Worm (Caenorhabditis elegans) whole organism, L4 larva: ENCODE results near the gene K06H7.8.

ENCODE experiments used
- D1046.2 ChIP-seq: fragments of 200-800 bp; sonication (Bioruptor generic); IDR thresholded peaks from 2 replicates; pipeline ENCODE4 v1.3.6; 2022; ENCODE audit warnings: missing genetic modification characterization, missing compliant biosample characterization
- T20F7.1 ChIP-seq: fragments of 200-800 bp; sonication (Bioruptor generic); optimal IDR thresholded peaks from 2 replicates; lab custom pipeline; 2018; ENCODE audit warnings: mild to moderate bottlenecking, missing genetic modification characterization, missing compliant biosample characterization
- Y48G9A.11 ChIP-seq: fragments of 200-800 bp; sonication (Bioruptor generic); IDR thresholded peaks from 2 replicates; pipeline ENCODE4 v1.3.6; 2022; ENCODE audit warnings: missing genetic modification reagents, missing genetic modification characterization, missing compliant biosample characterization
- Y5F2A.4 ChIP-seq: fragments of 200-800 bp; sonication (Bioruptor generic); optimal IDR thresholded peaks from 2 replicates; lab custom pipeline; 2018; ENCODE audit warnings: mild to moderate bottlenecking, missing genetic modification characterization, missing compliant biosample characterization
- Y75B8A.6 ChIP-seq: fragments of 200-800 bp; sonication (Bioruptor generic); IDR thresholded peaks from 2 replicates; pipeline ENCODE4 v1.3.6; 2022; ENCODE audit warnings: missing genetic modification reagents, missing genetic modification characterization, missing compliant biosample characterization
- ZK337.2 ChIP-seq: fragments of 200-800 bp; sonication (Bioruptor generic); IDR thresholded peaks from 2 replicates; pipeline ENCODE4 v1.3.6; 2022; ENCODE audit warnings: missing genetic modification reagents, missing genetic modification characterization, missing compliant biosample characterization
- attf-4 ChIP-seq: sonication (generic microtip); optimal IDR thresholded peaks from 3 replicates; lab custom pipeline; 2017; ENCODE audit warnings: missing biosample characterization, missing genetic modification characterization
- ceh-32 ChIP-seq: sonication (generic microtip); optimal IDR thresholded peaks from 2 replicates; lab custom pipeline; 2016; ENCODE audit warnings: mild to moderate bottlenecking, missing genetic modification characterization, missing compliant biosample characterization; ENCODE audit not compliant: poor library complexity
- ceh-82 ChIP-seq: sonication (generic microtip); optimal IDR thresholded peaks from 2 replicates; lab custom pipeline; 2017; ENCODE audit warnings: missing biosample characterization, missing genetic modification characterization
- ctbp-1 ChIP-seq: fragments of 200-800 bp; sonication (Bioruptor generic); IDR thresholded peaks from 2 replicates; pipeline ENCODE4 v1.3.6; 2022; ENCODE audit warnings: missing genetic modification reagents, missing genetic modification characterization, missing compliant biosample characterization
- daf-12 ChIP-seq: fragments of 150-350 bp; optimal IDR thresholded peaks from 2 replicates; lab custom pipeline; 2014; ENCODE audit warnings: missing biosample characterization, missing genetic modification reagents, missing genetic modification characterization
- daf-8 ChIP-seq: fragments of 200-800 bp; sonication (Bioruptor generic); IDR thresholded peaks from 2 replicates; pipeline ENCODE4 v1.3.6; 2022; ENCODE audit warnings: missing genetic modification characterization, missing compliant biosample characterization
- dmd-6 ChIP-seq: fragments of 200-800 bp; sonication (Bioruptor generic); IDR thresholded peaks from 2 replicates; pipeline ENCODE4 v1.3.6; 2022; ENCODE audit warnings: missing genetic modification reagents, missing genetic modification characterization, missing compliant biosample characterization
- dmd-8 ChIP-seq: fragments of 200-800 bp; sonication (Bioruptor generic); IDR thresholded peaks from 2 replicates; pipeline ENCODE4 v1.3.6; 2022; ENCODE audit warnings: missing genetic modification characterization, missing compliant biosample characterization
- dmd-9 ChIP-seq: fragments of 200-800 bp; sonication (Bioruptor generic); IDR thresholded peaks from 2 replicates; pipeline ENCODE4 v1.3.6; 2022; ENCODE audit warnings: missing genetic modification reagents, missing genetic modification characterization, missing compliant biosample characterization
- dpl-1 ChIP-seq: fragments of 150-350 bp; optimal IDR thresholded peaks from 2 replicates; lab custom pipeline; 2014; ENCODE audit warnings: missing biosample characterization, missing genetic modification reagents, missing genetic modification characterization
- dve-1 ChIP-seq: sonication (generic microtip); optimal IDR thresholded peaks from 2 replicates; lab custom pipeline; 2017; ENCODE audit warnings: antibody characterized with exemption, mild to moderate bottlenecking, missing genetic modification characterization, missing compliant biosample characterization; ENCODE audit not compliant: insufficient read depth
- fkh-10 ChIP-seq: fragments of 150-350 bp; optimal IDR thresholded peaks from 2 replicates; lab custom pipeline; 2014; ENCODE audit warnings: missing biosample characterization, missing genetic modification reagents, missing genetic modification characterization
- fos-1 ChIP-seq: fragments of 150-350 bp; optimal IDR thresholded peaks from 2 replicates; lab custom pipeline; 2014; ENCODE audit warnings: missing biosample characterization, missing genetic modification characterization
- gei-8 ChIP-seq: fragments of 200-800 bp; sonication (Bioruptor generic); optimal IDR thresholded peaks from 2 replicates; lab custom pipeline; 2018; ENCODE audit warnings: mild to moderate bottlenecking, missing genetic modification characterization, missing compliant biosample characterization
- hlh-30 ChIP-seq: sonication (generic microtip); optimal IDR thresholded peaks from 2 replicates; lab custom pipeline; 2017; ENCODE audit warnings: antibody characterized with exemption, mild to moderate bottlenecking, missing genetic modification characterization, missing compliant biosample characterization; ENCODE audit not compliant: insufficient read depth
- hmg-1.1 ChIP-seq: fragments of 200-800 bp; sonication (Bioruptor generic); IDR thresholded peaks from 2 replicates; pipeline ENCODE4 v1.3.6; 2022; ENCODE audit warnings: missing genetic modification reagents, missing genetic modification characterization, missing compliant biosample characterization
- jun-1 ChIP-seq: fragments of 150-350 bp; optimal IDR thresholded peaks from 2 replicates; lab custom pipeline; 2014; ENCODE audit warnings: missing biosample characterization, missing genetic modification reagents, missing genetic modification characterization
- lim-7 ChIP-seq: fragments of 200-800 bp; sonication (Bioruptor generic); IDR thresholded peaks from 2 replicates; pipeline ENCODE4 v1.3.6; 2022; ENCODE audit warnings: missing genetic modification characterization, missing compliant biosample characterization
- lin-15B ChIP-seq: fragments of 150-350 bp; sonication (generic microtip); optimal IDR thresholded peaks from 3 replicates; lab custom pipeline; 2014; ENCODE audit warnings: missing biosample characterization, missing genetic modification characterization
- lin-29 ChIP-seq: fragments of 200-800 bp; sonication (Bioruptor generic); IDR thresholded peaks from 2 replicates; pipeline ENCODE4 v1.3.6; 2022; ENCODE audit warnings: missing genetic modification reagents, missing genetic modification characterization, missing compliant biosample characterization
- lir-3 ChIP-seq: sonication (generic microtip); optimal IDR thresholded peaks from 2 replicates; lab custom pipeline; 2016; ENCODE audit warnings: mild to moderate bottlenecking, missing genetic modification characterization, missing compliant biosample characterization
- lsy-2 ChIP-seq, 2 experiments: fragments of 150-350 bp in 1 of 2; sonication (generic microtip) in 1 of 2; optimal IDR thresholded peaks; 2 replicates each; lab custom pipeline; 2014 to 2017; ENCODE audit warnings: missing biosample characterization in 2 of 2, missing genetic modification characterization in 2 of 2
- mdt-29 ChIP-seq: fragments of 200-800 bp; sonication (Bioruptor generic); IDR thresholded peaks from 2 replicates; pipeline ENCODE4 v1.3.6; 2022; ENCODE audit warnings: missing genetic modification reagents, missing genetic modification characterization, missing compliant biosample characterization
- mep-1 ChIP-seq: fragments of 150-350 bp; sonication (generic microtip); optimal IDR thresholded peaks from 3 replicates; lab custom pipeline; 2014; ENCODE audit warnings: missing biosample characterization, missing genetic modification characterization
- mes-2 ChIP-seq: sonication (generic microtip); optimal IDR thresholded peaks from 2 replicates; lab custom pipeline; 2016; ENCODE audit warnings: missing genotype, mild to moderate bottlenecking, missing genetic modification characterization, missing compliant biosample characterization; ENCODE audit not compliant: poor library complexity, severe bottlenecking
- nhr-10 ChIP-seq: fragments of 150-350 bp; optimal IDR thresholded peaks from 2 replicates; lab custom pipeline; 2014; ENCODE audit warnings: missing biosample characterization, missing genetic modification characterization
- nhr-11 ChIP-seq: fragments of 150-350 bp; optimal IDR thresholded peaks from 2 replicates; lab custom pipeline; 2014; ENCODE audit warnings: missing biosample characterization, missing genetic modification characterization
- nhr-25 ChIP-seq: sonication (generic microtip); optimal IDR thresholded peaks from 2 replicates; lab custom pipeline; 2017; ENCODE audit warnings: missing genetic modification characterization, mild to moderate bottlenecking, missing compliant biosample characterization, antibody characterized with exemption, moderate library complexity, borderline replicate concordance; ENCODE audit not compliant: insufficient read depth
- nhr-28 ChIP-seq: fragments of 150-350 bp; optimal IDR thresholded peaks from 2 replicates; lab custom pipeline; 2014; ENCODE audit warnings: missing biosample characterization, missing genetic modification characterization
- nhr-42 ChIP-seq: fragments of 200-800 bp; sonication (Bioruptor generic); IDR thresholded peaks from 2 replicates; pipeline ENCODE4 v1.3.6; 2022; ENCODE audit warnings: missing genetic modification characterization, missing compliant biosample characterization
- nhr-48 ChIP-seq: sonication (generic microtip); optimal IDR thresholded peaks from 2 replicates; lab custom pipeline; 2016; ENCODE audit warnings: mild to moderate bottlenecking, missing genetic modification characterization, missing compliant biosample characterization
- nhr-77 ChIP-seq: fragments of 150-350 bp; optimal IDR thresholded peaks from 2 replicates; lab custom pipeline; 2014; ENCODE audit warnings: missing biosample characterization, missing genetic modification characterization
- pha-4 ChIP-seq, 2 experiments: fragments of 150-350 bp in 1 of 2; fragments of 200-800 bp in 1 of 2; sonication (Bioruptor generic) in 1 of 2; IDR thresholded peaks in 1 of 2; optimal IDR thresholded peaks in 1 of 2; 2 replicates each; pipeline versions ENCODE4 v1.3.6 to Lab custom; 2014 to 2022; ENCODE audit warnings: missing genetic modification characterization in 2 of 2, missing genetic modification reagents in 2 of 2, missing biosample characterization in 1 of 2, missing compliant biosample characterization in 1 of 2
- php-3 ChIP-seq: fragments of 200-800 bp; sonication (Bioruptor generic); IDR thresholded peaks from 2 replicates; pipeline ENCODE4 v1.3.6; 2022; ENCODE audit warnings: missing genetic modification reagents, missing genetic modification characterization, missing compliant biosample characterization
- pqm-1 ChIP-seq: sonication (generic microtip); optimal IDR thresholded peaks from 2 replicates; lab custom pipeline; 2017; ENCODE audit warnings: missing biosample characterization, missing genetic modification characterization
- saeg-2 ChIP-seq: fragments of 200-800 bp; sonication (Bioruptor generic); IDR thresholded peaks from 2 replicates; pipeline ENCODE4 v1.3.6; 2022; ENCODE audit warnings: missing genetic modification reagents, missing genetic modification characterization, missing compliant biosample characterization
- set-16 ChIP-seq: fragments of 200-800 bp; sonication (Bioruptor generic); IDR thresholded peaks from 2 replicates; pipeline ENCODE4 v1.3.6; 2022; ENCODE audit warnings: missing genetic modification reagents, missing genetic modification characterization, missing compliant biosample characterization
- skn-1 ChIP-seq: fragments of 150-350 bp; optimal IDR thresholded peaks from 2 replicates; lab custom pipeline; 2014; ENCODE audit warnings: missing biosample characterization, missing genetic modification characterization
- snpc-4 ChIP-seq: fragments of 150-350 bp; optimal IDR thresholded peaks from 2 replicates; lab custom pipeline; 2014; ENCODE audit warnings: missing biosample characterization, missing genetic modification characterization
- spr-1 ChIP-seq: sonication (generic microtip); optimal IDR thresholded peaks from 2 replicates; lab custom pipeline; 2016; ENCODE audit warnings: mild to moderate bottlenecking, missing genetic modification characterization, missing compliant biosample characterization
- spr-3 ChIP-seq: fragments of 200-800 bp; sonication (Bioruptor generic); optimal IDR thresholded peaks from 2 replicates; lab custom pipeline; 2018; ENCODE audit warnings: mild to moderate bottlenecking, missing genetic modification characterization, missing compliant biosample characterization
- vab-7 ChIP-seq: fragments of 200-800 bp; sonication (Bioruptor generic); IDR thresholded peaks from 2 replicates; pipeline ENCODE4 v1.3.6; 2022; ENCODE audit warnings: missing genetic modification reagents, missing genetic modification characterization, missing compliant biosample characterization
- zip-11 ChIP-seq: fragments of 200-800 bp; sonication (Bioruptor generic); IDR thresholded peaks from 2 replicates; pipeline ENCODE4 v1.3.6; 2022; ENCODE audit warnings: missing genetic modification characterization, missing compliant biosample characterization
- ztf-11 ChIP-seq: fragments of 150-350 bp; optimal IDR thresholded peaks from 2 replicates; lab custom pipeline; 2014; ENCODE audit warnings: missing biosample characterization, missing genetic modification characterization
- ztf-7 ChIP-seq: fragments of 150-350 bp; optimal IDR thresholded peaks from 2 replicates; lab custom pipeline; 2014; ENCODE audit warnings: missing biosample characterization, missing genetic modification characterization

Gene K06H7.8

DNA sequence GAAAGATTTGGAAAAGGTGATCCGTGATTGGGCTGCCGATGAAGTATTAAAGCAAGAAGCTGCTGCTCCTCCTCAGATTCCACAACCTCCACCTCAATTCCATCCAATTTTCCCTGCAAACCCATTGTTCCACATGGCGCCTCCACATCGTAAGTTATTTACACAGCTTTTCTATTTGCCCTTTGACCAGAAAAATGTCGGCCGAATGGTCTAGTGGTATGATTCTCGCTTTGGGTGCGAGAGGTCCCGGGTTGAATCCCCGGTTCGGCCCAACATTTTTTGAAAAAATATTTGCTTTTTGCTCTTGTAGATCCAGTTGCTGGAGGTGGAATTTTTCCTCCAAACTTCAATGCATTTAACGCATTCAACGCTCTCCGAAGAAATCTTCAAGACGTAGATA lies 28.8 kb downstream of the K06H7.8 start (continued):
- no peak for TF ChIP-seq hlh-30 (tag; lab: Kevin White, UChicago)
- TF ChIP-seq lin-29: no peak
- TF ChIP-seq jun-1 (tag; lab: Kevin White, UChicago): no peak
- TF ChIP-seq zip-11 (GFP tag; lab: Robert Waterston, UW): no peak
- no peak for TF ChIP-seq daf-8 (GFP tag; lab: Robert Waterston, UW)
- no peak for TF ChIP-seq fkh-10 (GFP tag; lab: Kevin White, UChicago)
- TF ChIP-seq dmd-8 (GFP tag; lab: Robert Waterston, UW): 0 out of 2 replicates have a peak, but pooled peaks have one; percentile 57
- TF ChIP-seq pqm-1 (tag; lab: Kevin White, UChicago): no peak
- no peak for TF ChIP-seq dve-1 (tag; lab: Kevin White, UChicago)
- no peak for TF ChIP-seq Y5F2A.4
- TF ChIP-seq mes-2 (tag; lab: Kevin White, UChicago): peak; percentile 55
- TF ChIP-seq nhr-42 (GFP tag; lab: Robert Waterston, UW): no peak
- TF ChIP-seq ctbp-1 (GFP tag; lab: Robert Waterston, UW): no peak
- no peak for TF ChIP-seq lir-3 (tag; lab: Kevin White, UChicago)
- TF ChIP-seq nhr-11 (tag; lab: Kevin White, UChicago): no peak
- TF ChIP-seq php-3 (GFP tag; lab: Robert Waterston, UW): no peak
- no peak for TF ChIP-seq nhr-48
- no peak for TF ChIP-seq gei-8 (GFP tag; lab: Kevin White, UChicago)
- TF ChIP-seq T20F7.1 (GFP tag; lab: Kevin White, UChicago): no peak
- no peak for TF ChIP-seq attf-4 (tag; lab: Kevin White, UChicago)
- TF ChIP-seq dmd-6 (GFP tag; lab: Robert Waterston, UW): no peak
- no peak for TF ChIP-seq nhr-77
- TF ChIP-seq vab-7 (GFP tag; lab: Robert Waterston, UW): peak; percentile 38; the same call in 1 of the 2 replicates
- TF ChIP-seq daf-12: no peak
- 0 out of 2 replicates have a peak, but pooled peaks have one; percentile 53 for TF ChIP-seq D1046.2 (GFP tag; lab: Robert Waterston, UW)
- TF ChIP-seq lsy-2 (tag; optimal IDR thresholded peaks at IDR 0.05; lab: Kevin White, UChicago): no peak
- no peak for TF ChIP-seq lin-15B
- TF ChIP-seq nhr-25 (tag; lab: Kevin White, UChicago): no peak
- peak; percentile 39 for TF ChIP-seq snpc-4
- TF ChIP-seq fos-1 (tag; lab: Kevin White, UChicago): no peak
- TF ChIP-seq saeg-2 (GFP tag; lab: Robert Waterston, UW): no peak
- TF ChIP-seq ztf-11 (tag; lab: Kevin White, UChicago): no peak
- no peak for TF ChIP-seq hmg-1.1 (GFP tag; lab: Robert Waterston, UW)
- no peak for TF ChIP-seq ZK337.2 (GFP tag; lab: Robert Waterston, UW)
- no peak for TF ChIP-seq dpl-1 (GFP tag; lab: Kevin White, UChicago)
- no peak for TF ChIP-seq nhr-10
- TF ChIP-seq skn-1 (tag; lab: Kevin White, UChicago): no peak
- no peak for TF ChIP-seq ceh-82
- no peak for TF ChIP-seq ztf-7 (tag; lab: Kevin White, UChicago)
- no peak for TF ChIP-seq dmd-9 (GFP tag; lab: Robert Waterston, UW)
- no peak for TF ChIP-seq spr-3 (GFP tag; lab: Kevin White, UChicago)
- no peak for TF ChIP-seq set-16 (GFP tag; lab: Robert Waterston, UW)
- no peak for TF ChIP-seq nhr-28 (tag; lab: Kevin White, UChicago)
- no peak for TF ChIP-seq mdt-29 (GFP tag; lab: Robert Waterston, UW)
- no peak for TF ChIP-seq pha-4 (GFP tag; IDR thresholded peaks at IDR 0.05; lab: Robert Waterston, UW)
- TF ChIP-seq pha-4 (tag; optimal IDR thresholded peaks at IDR 0.05; lab: Kevin White, UChicago): no peak
- TF ChIP-seq spr-1: no peak
- TF ChIP-seq Y48G9A.11: 0 out of 2 replicates have a peak, but pooled peaks have one; percentile 28
- peak; percentile 50; the same call in 1 of the 2 replicates for TF ChIP-seq lim-7 (GFP tag; lab: Robert Waterston, UW)
- TF ChIP-seq ceh-32 (tag; lab: Kevin White, UChicago): no peak
- no peak for TF ChIP-seq Y75B8A.6 (GFP tag; lab: Robert Waterston, UW)
- TF ChIP-seq mep-1 (tag; lab: Kevin White, UChicago): no peak
